Worm (Caenorhabditis elegans) whole organism, L4/young adult: ENCODE data around the gene nlp-78.

Experiments
- W03F9.2 ChIP-seq: fragments of 150-350 bp; optimal IDR thresholded peaks from 2 replicates; lab custom pipeline; 2014; ENCODE audit warnings: missing biosample characterization, missing genetic modification characterization
- dao-5 ChIP-seq: sonication (generic microtip); optimal IDR thresholded peaks from 2 replicates; lab custom pipeline; 2016; ENCODE audit warnings: missing genotype, missing genetic modification characterization, moderate library complexity, missing compliant biosample characterization
- him-1 ChIP-seq: sonication (generic microtip); optimal IDR thresholded peaks from 2 replicates; lab custom pipeline; 2016; ENCODE audit warnings: missing genotype, missing genetic modification reagents, missing genetic modification characterization, missing compliant biosample characterization

DNA sequence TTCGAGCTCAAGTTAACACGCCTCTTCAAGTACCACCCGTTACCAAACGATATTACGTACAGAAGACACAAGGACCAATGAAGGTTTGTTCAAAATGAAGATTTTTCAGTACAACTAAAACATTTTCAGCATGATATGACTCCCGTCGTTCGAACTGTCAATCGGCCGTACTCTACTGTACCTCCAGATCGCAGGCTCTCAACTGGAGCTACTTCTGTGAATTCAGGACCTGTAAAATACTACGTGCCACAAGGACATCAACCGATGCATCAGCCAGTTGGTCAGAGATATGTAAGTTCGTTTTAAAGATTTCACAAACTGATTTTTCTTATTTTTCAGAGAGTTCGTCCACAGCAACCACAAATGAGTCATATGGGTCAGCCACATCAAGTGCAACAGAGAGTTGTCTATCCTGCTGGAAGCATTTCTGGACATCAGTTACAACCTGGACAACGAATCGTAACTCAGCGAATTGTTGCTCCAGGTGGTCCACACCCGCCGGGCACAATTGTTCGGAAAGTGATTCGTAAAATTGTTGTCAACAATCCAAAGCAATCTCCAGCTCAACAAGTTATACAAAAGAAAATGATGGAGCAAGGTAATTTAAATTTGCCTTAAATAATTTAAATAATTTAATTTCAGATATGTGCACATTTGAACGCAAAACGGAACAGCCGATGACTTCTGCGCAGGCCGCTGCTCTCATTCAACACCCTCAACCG is 35.6 kb downstream of the nlp-78 start:
- TF ChIP-seq dao-5 (tag; lab: Kevin White, UChicago) = no peak
- TF ChIP-seq him-1 (tag; lab: Kevin White, UChicago) = no peak
- no peak for TF ChIP-seq W03F9.2
